Worm (Caenorhabditis elegans) whole organism, young adult: Measurements from ENCODE around the gene ncl-1.

Experiments used
- B0261.1 ChIP-seq: sonication (generic microtip); optimal IDR thresholded peaks from 2 replicates; lab custom pipeline; 2016; ENCODE audit warnings: mild to moderate bottlenecking, missing genetic modification characterization, moderate library complexity, missing compliant biosample characterization
- F23B12.7 ChIP-seq: sonication (generic microtip); optimal IDR thresholded peaks from 2 replicates; lab custom pipeline; 2017; ENCODE audit warnings: missing genetic modification characterization, mild to moderate bottlenecking, missing compliant biosample characterization, antibody characterized with exemption, moderate library complexity; ENCODE audit not compliant: insufficient read depth
- F52B5.7 ChIP-seq: sonication (generic microtip); optimal IDR thresholded peaks from 2 replicates; lab custom pipeline; 2016; ENCODE audit warnings: mild to moderate bottlenecking, missing genetic modification characterization, missing compliant biosample characterization
- F57A8.1 ChIP-seq: fragments of 200-800 bp; sonication (Bioruptor generic); optimal IDR thresholded peaks from 2 replicates; lab custom pipeline; 2018; ENCODE audit warnings: mild to moderate bottlenecking, missing genetic modification characterization, moderate library complexity, missing compliant biosample characterization
- K11D2.4 ChIP-seq: fragments of 200-800 bp; sonication (Bioruptor generic); IDR thresholded peaks from 2 replicates; pipeline ENCODE4 v1.3.6; 2022; ENCODE audit warnings: missing genetic modification reagents, missing genetic modification characterization, missing compliant biosample characterization
- K12H6.12 ChIP-seq: fragments of 200-800 bp; sonication (Bioruptor generic); optimal IDR thresholded peaks from 2 replicates; lab custom pipeline; 2018; ENCODE audit warnings: mild to moderate bottlenecking, missing genetic modification characterization, missing compliant biosample characterization
- T26A5.8 ChIP-seq: sonication (generic microtip); optimal IDR thresholded peaks from 2 replicates; lab custom pipeline; 2016; ENCODE audit warnings: missing genetic modification characterization, missing compliant biosample characterization
- ama-1 ChIP-seq, 3 experiments: fragments of 150-350 bp in 1 of 3; sonication (generic microtip) in 2 of 3; optimal IDR thresholded peaks; 2 replicates each; lab custom pipeline; 2014 to 2018; ENCODE audit warnings: missing biosample characterization in 2 of 3, missing genetic modification characterization in 2 of 3, missing genetic modification reagents in 2 of 3
- aptf-2 ChIP-seq: fragments of 200-800 bp; sonication (Bioruptor generic); conservative IDR thresholded peaks from 2 replicates; pipeline ENCODE4 v1.3.6; 2022; ENCODE audit warnings: missing genetic modification reagents, missing genetic modification characterization, missing compliant biosample characterization
- attf-3 ChIP-seq: fragments of 200-800 bp; sonication (Bioruptor generic); conservative IDR thresholded peaks from 2 replicates; pipeline ENCODE4 v1.3.6; 2022; ENCODE audit warnings: missing genetic modification reagents, missing genetic modification characterization, missing compliant biosample characterization
- ccch-3 ChIP-seq: fragments of 200-800 bp; sonication (Bioruptor generic); optimal IDR thresholded peaks from 2 replicates; lab custom pipeline; 2018; ENCODE audit warnings: mild to moderate bottlenecking, missing genetic modification characterization, missing compliant biosample characterization
- cebp-1 ChIP-seq, 2 experiments: fragments of 200-800 bp in 1 of 2; sonication (Bioruptor generic) in 1 of 2; sonication (generic microtip) in 1 of 2; IDR thresholded peaks in 1 of 2; optimal IDR thresholded peaks in 1 of 2; 2 replicates each; pipeline versions ENCODE4 v1.3.6 to Lab custom; 2017 to 2022; ENCODE audit warnings: missing compliant biosample characterization in 2 of 2, missing genetic modification characterization in 2 of 2, mild to moderate bottlenecking in 1 of 2, missing genetic modification reagents in 1 of 2, moderate library complexity in 1 of 2
- ceh-27 ChIP-seq: fragments of 200-800 bp; sonication (Bioruptor generic); optimal IDR thresholded peaks from 2 replicates; lab custom pipeline; 2018; ENCODE audit warnings: mild to moderate bottlenecking, missing genetic modification characterization, moderate library complexity, missing compliant biosample characterization
- ceh-40 ChIP-seq: fragments of 200-800 bp; sonication (Bioruptor generic); IDR thresholded peaks from 2 replicates; pipeline ENCODE4 v1.3.6; 2022; ENCODE audit warnings: missing genetic modification characterization, missing compliant biosample characterization
- chd-7 ChIP-seq: sonication (generic microtip); optimal IDR thresholded peaks from 2 replicates; lab custom pipeline; 2016; ENCODE audit warnings: mild to moderate bottlenecking, missing genetic modification characterization, moderate library complexity, missing compliant biosample characterization
- dox-1 ChIP-seq: fragments of 200-800 bp; sonication (Bioruptor generic); IDR thresholded peaks from 2 replicates; pipeline ENCODE4 v1.3.6; 2022; ENCODE audit warnings: missing genetic modification reagents, missing genetic modification characterization, missing compliant biosample characterization
- dpff-1 ChIP-seq: sonication (generic microtip); optimal IDR thresholded peaks from 2 replicates; lab custom pipeline; 2017; ENCODE audit warnings: mild to moderate bottlenecking, missing genetic modification characterization, missing compliant biosample characterization
- efl-1 ChIP-seq: fragments of 150-350 bp; optimal IDR thresholded peaks from 2 replicates; lab custom pipeline; 2014; ENCODE audit warnings: missing biosample characterization, missing genetic modification reagents, missing genetic modification characterization
- egl-44 ChIP-seq: fragments of 200-800 bp; sonication (Bioruptor generic); IDR thresholded peaks from 2 replicates; pipeline ENCODE4 v1.3.6; 2022; ENCODE audit warnings: missing genetic modification reagents, missing genetic modification characterization, missing compliant biosample characterization
- egrh-3 ChIP-seq: fragments of 200-800 bp; sonication (Bioruptor generic); IDR thresholded peaks from 2 replicates; pipeline ENCODE4 v1.3.6; 2022; ENCODE audit warnings: missing genetic modification reagents, missing genetic modification characterization, missing compliant biosample characterization
- hlh-12 ChIP-seq: sonication (generic microtip); optimal IDR thresholded peaks from 2 replicates; lab custom pipeline; 2016; ENCODE audit warnings: missing genetic modification characterization, missing compliant biosample characterization
- hmg-1.2 ChIP-seq: fragments of 200-800 bp; sonication (Bioruptor generic); IDR thresholded peaks from 2 replicates; pipeline ENCODE4 v1.3.6; 2022; ENCODE audit warnings: missing genetic modification reagents, missing genetic modification characterization, missing compliant biosample characterization
- lir-1 ChIP-seq: fragments of 200-800 bp; sonication (Bioruptor generic); conservative IDR thresholded peaks from 2 replicates; pipeline ENCODE4 v1.3.6; 2022; ENCODE audit warnings: missing genetic modification reagents, missing genetic modification characterization, missing compliant biosample characterization
- madf-6 ChIP-seq: fragments of 200-800 bp; sonication (Bioruptor generic); IDR thresholded peaks from 2 replicates; pipeline ENCODE4 v1.3.6; 2022; ENCODE audit warnings: missing genetic modification reagents, missing genetic modification characterization, missing compliant biosample characterization
- mcd-1 ChIP-seq: fragments of 200-800 bp; sonication (Bioruptor generic); IDR thresholded peaks from 2 replicates; pipeline ENCODE4 v1.3.6; 2022; ENCODE audit warnings: missing genetic modification reagents, missing genetic modification characterization, missing compliant biosample characterization
- nfyb-1 ChIP-seq: fragments of 200-800 bp; sonication (Bioruptor generic); IDR thresholded peaks from 2 replicates; pipeline ENCODE4 v1.3.6; 2022; ENCODE audit warnings: missing genetic modification reagents, missing genetic modification characterization, missing compliant biosample characterization
- nhr-80 ChIP-seq: sonication (generic microtip); optimal IDR thresholded peaks from 2 replicates; lab custom pipeline; 2016; ENCODE audit warnings: missing genetic modification characterization, missing compliant biosample characterization
- pha-4 ChIP-seq: fragments of 150-350 bp; sonication (generic microtip); optimal IDR thresholded peaks from 2 replicates; lab custom pipeline; 2014; ENCODE audit warnings: missing biosample characterization, missing genetic modification reagents, missing genetic modification characterization
- tlf-1 ChIP-seq: fragments of 200-800 bp; sonication (Bioruptor generic); optimal IDR thresholded peaks from 2 replicates; lab custom pipeline; 2018; ENCODE audit warnings: mild to moderate bottlenecking, missing genetic modification characterization, missing compliant biosample characterization
- unc-62 ChIP-seq: fragments of 150-350 bp; optimal IDR thresholded peaks from 2 replicates; lab custom pipeline; 2014; ENCODE audit warnings: missing biosample characterization, missing genetic modification reagents, missing genetic modification characterization
- xnd-1 ChIP-seq: sonication (generic microtip); optimal IDR thresholded peaks from 2 replicates; lab custom pipeline; 2016; ENCODE audit warnings: missing genotype, missing genetic modification reagents, missing genetic modification characterization, missing compliant biosample characterization
- zfh-2 ChIP-seq: fragments of 200-800 bp; sonication (Bioruptor generic); conservative IDR thresholded peaks from 2 replicates; pipeline ENCODE4 v1.3.6; 2022; ENCODE audit warnings: missing genetic modification reagents, missing genetic modification characterization, missing compliant biosample characterization
- ztf-25 ChIP-seq: fragments of 200-800 bp; sonication (Bioruptor generic); IDR thresholded peaks from 2 replicates; pipeline ENCODE4 v1.3.6; 2022; ENCODE audit warnings: missing genetic modification reagents, missing genetic modification characterization, missing compliant biosample characterization
- ztf-3 ChIP-seq: fragments of 200-800 bp; sonication (Bioruptor generic); optimal IDR thresholded peaks from 2 replicates; lab custom pipeline; 2018; ENCODE audit warnings: mild to moderate bottlenecking, missing genetic modification characterization, missing compliant biosample characterization

The ncl-1 gene

ce11 chrIII:7719364-7719936 is at the start of gene ncl-1:
Gene ncl-1 (plus strand): TSS chrIII:7719729.
- TF ChIP-seq chd-7 (tag; lab: Kevin White, UChicago) (no peak), pha-4 (tag; lab: Kevin White, UChicago) (no peak), cebp-1 (GFP tag; IDR thresholded peaks at IDR 0.05; lab: Robert Waterston, UW) (no peak), cebp-1 (tag; optimal IDR thresholded peaks at IDR 0.05; lab: Kevin White, UChicago) (peak; percentile 6), nhr-80 (tag; lab: Kevin White, UChicago) (peak; percentile 9), hmg-1.2 (GFP tag; lab: Robert Waterston, UW) (peak; percentile 20; the same call in 1 of the 2 replicates), ama-1 (optimal IDR thresholded peaks at IDR 0.05; lab: Kevin White, UChicago) (peak; percentile 0), ama-1 (GFP tag; optimal IDR thresholded peaks at IDR 0.05; lab: Kevin White, UChicago) (no peak)
- TF ChIP-seq, all 124 proteins: peak for 4

- peak; percentile 70 for TF ChIP-seq zfh-2 (GFP tag; lab: Robert Waterston, UW)
These were observed 49.1 kb upstream of the ncl-1 start for ce11 chrIII:7670399-7670798.

- TF ChIP-seq zfh-2 (GFP tag; lab: Robert Waterston, UW): peak; percentile 77; the same call in 1 of the 2 replicates
- TF ChIP-seq efl-1 (GFP tag; lab: Kevin White, UChicago): peak; percentile 64
- no peak for TF ChIP-seq ceh-40
- TF ChIP-seq aptf-2 (GFP tag; lab: Robert Waterston, UW): 0 out of 2 replicates have a peak, but pooled peaks have one; percentile 13
- peak; percentile 9 for TF ChIP-seq xnd-1 (tag; lab: Kevin White, UChicago)
- TF ChIP-seq madf-6: peak; percentile 56
- peak; percentile 62; the same call in 1 of the 2 replicates for TF ChIP-seq egrh-3 (GFP tag; lab: Robert Waterston, UW)
- TF ChIP-seq attf-3 (GFP tag; lab: Robert Waterston, UW): no peak
These were observed 47.1 kb upstream of the ncl-1 start for ce11 chrIII:7672411-7672810.

DNA sequence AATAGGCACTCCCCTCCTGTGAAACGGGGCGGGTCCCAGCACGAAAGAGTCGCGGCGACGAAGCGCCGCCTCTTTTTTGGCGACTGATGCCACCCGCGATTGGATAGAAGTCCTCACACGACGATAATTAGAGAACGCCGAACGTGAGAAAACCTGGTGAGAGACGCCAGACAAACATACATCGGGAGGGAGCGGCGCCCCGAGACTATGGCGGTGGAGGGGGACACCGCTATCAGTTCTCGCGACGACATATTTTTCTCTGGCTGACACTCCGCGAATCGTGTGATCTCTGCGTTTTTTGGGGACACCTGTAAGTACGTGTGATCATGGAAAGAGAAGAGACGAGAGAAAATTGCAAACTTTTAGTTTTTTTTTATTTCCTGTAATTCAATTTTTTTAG is 42.7 kb upstream of the ncl-1 start:
- TF ChIP-seq hmg-1.2 (GFP tag; lab: Robert Waterston, UW) (peak; percentile 79; the same call in 1 of the 2 replicates), egrh-3 (GFP tag; lab: Robert Waterston, UW) (peak; percentile 9; the same call in 1 of the 2 replicates), nhr-80 (tag; lab: Kevin White, UChicago) (peak; percentile 18), nfyb-1 (GFP tag; lab: Robert Waterston, UW) (0 out of 2 replicates have a peak, but pooled peaks have one; percentile 42), mcd-1 (peak; percentile 48), egl-44 (GFP tag; lab: Robert Waterston, UW) (0 out of 2 replicates have a peak, but pooled peaks have one; percentile 28), dox-1 (GFP tag; lab: Robert Waterston, UW) (peak; percentile 73)
- TF ChIP-seq, all 124 proteins: peak for 7; not testable (repeated sequence) for 117

DNA sequence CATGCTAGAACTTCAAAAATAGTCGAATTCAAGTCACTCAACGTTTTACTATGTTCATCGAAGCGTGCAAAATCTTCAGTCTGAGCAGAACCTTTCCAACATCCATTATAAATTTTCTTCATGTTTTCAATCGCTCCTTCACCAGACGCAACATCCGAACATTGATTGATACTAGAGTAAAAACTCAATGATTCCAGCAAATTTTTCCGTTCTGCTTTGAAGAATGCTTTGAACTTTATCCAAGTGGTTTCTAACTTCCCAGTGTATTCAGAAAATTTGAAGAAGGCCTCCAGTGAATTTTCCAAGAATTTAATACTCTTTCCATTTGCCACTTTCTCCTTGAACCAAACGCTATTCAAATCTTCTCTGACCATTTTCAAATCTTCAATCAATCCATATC is 27.2 kb upstream of the ncl-1 start:
- no peak for TF ChIP-seq K12H6.12
- TF ChIP-seq dpff-1 (tag; lab: Kevin White, UChicago): no peak
- no peak for TF ChIP-seq ztf-3 (GFP tag; lab: Kevin White, UChicago)
- no peak for TF ChIP-seq unc-62 (GFP tag; lab: Kevin White, UChicago)

ce11 chrIII:7694274-7694673 is 25.3 kb upstream of the ncl-1 start, which contains the start of gene C18H2.5:
Gene C18H2.5 (minus strand): TSS chrIII:7694374.
- no peak for TF ChIP-seq lir-1
- no peak for TF ChIP-seq B0261.1 (tag; lab: Kevin White, UChicago)
- TF ChIP-seq ccch-3 (GFP tag; lab: Kevin White, UChicago): no peak
- no peak for TF ChIP-seq K11D2.4
- no peak for TF ChIP-seq tlf-1 (GFP tag; lab: Kevin White, UChicago)
- TF ChIP-seq hlh-12 (tag; lab: Kevin White, UChicago): no peak
- no peak for TF ChIP-seq F52B5.7 (tag; lab: Kevin White, UChicago)
- TF ChIP-seq ztf-25 (GFP tag; lab: Robert Waterston, UW): no peak
- no peak for TF ChIP-seq T26A5.8 (tag; lab: Kevin White, UChicago)
- no peak for TF ChIP-seq F57A8.1 (GFP tag; lab: Kevin White, UChicago)
- TF ChIP-seq ceh-27 (GFP tag; lab: Kevin White, UChicago): no peak
- no peak for TF ChIP-seq F23B12.7 (tag; lab: Kevin White, UChicago)
